Worm (Caenorhabditis elegans) whole organism, early embryonic: ENCODE results near the gene F13C5.3.

Source experiments
- aly-1 ChIP-seq: sonication (generic microtip); optimal IDR thresholded peaks from 2 replicates; lab custom pipeline; 2016; ENCODE audit warnings: missing genetic modification characterization, missing compliant biosample characterization
- ama-1 ChIP-seq: fragments of 150-350 bp; optimal IDR thresholded peaks from 2 replicates; lab custom pipeline; 2014
- ceh-13 ChIP-seq: fragments of 200-800 bp; sonication (Bioruptor generic); optimal IDR thresholded peaks from 2 replicates; lab custom pipeline; 2018; ENCODE audit warnings: mild to moderate bottlenecking, missing genetic modification characterization, missing compliant biosample characterization
- ceh-36 ChIP-seq: sonication (generic microtip); optimal IDR thresholded peaks from 2 replicates; lab custom pipeline; 2016; ENCODE audit warnings: missing genetic modification characterization, inconsistent platforms, missing compliant biosample characterization
- ets-7 ChIP-seq: sonication (generic microtip); optimal IDR thresholded peaks from 2 replicates; lab custom pipeline; 2016; ENCODE audit warnings: missing genotype, missing genetic modification characterization, missing compliant biosample characterization
- flt-1 ChIP-seq: fragments of 200-800 bp; sonication (Bioruptor generic); IDR thresholded peaks from 2 replicates; pipeline ENCODE4 v1.3.6; 2022; ENCODE audit warnings: missing genetic modification characterization, missing compliant biosample characterization
- pes-1 ChIP-seq: fragments of 200-800 bp; sonication (Bioruptor generic); IDR thresholded peaks from 2 replicates; pipeline ENCODE4 v1.3.6; 2022; ENCODE audit warnings: missing genetic modification reagents, missing genetic modification characterization, missing compliant biosample characterization
- scrt-1 ChIP-seq: fragments of 200-800 bp; sonication (Bioruptor generic); IDR thresholded peaks from 2 replicates; pipeline ENCODE4 v1.3.6; 2022; ENCODE audit warnings: missing genetic modification characterization, missing compliant biosample characterization
- sea-1 ChIP-seq: fragments of 200-800 bp; sonication (Bioruptor generic); conservative IDR thresholded peaks from 2 replicates; pipeline ENCODE4 v1.3.6; 2022; ENCODE audit warnings: missing genetic modification characterization, missing compliant biosample characterization
- tbx-37 ChIP-seq: fragments of 200-800 bp; sonication (Bioruptor generic); conservative IDR thresholded peaks from 2 replicates; pipeline ENCODE4 v1.3.6; 2022; ENCODE audit warnings: missing genetic modification reagents, missing genetic modification characterization, missing compliant biosample characterization

DNA sequence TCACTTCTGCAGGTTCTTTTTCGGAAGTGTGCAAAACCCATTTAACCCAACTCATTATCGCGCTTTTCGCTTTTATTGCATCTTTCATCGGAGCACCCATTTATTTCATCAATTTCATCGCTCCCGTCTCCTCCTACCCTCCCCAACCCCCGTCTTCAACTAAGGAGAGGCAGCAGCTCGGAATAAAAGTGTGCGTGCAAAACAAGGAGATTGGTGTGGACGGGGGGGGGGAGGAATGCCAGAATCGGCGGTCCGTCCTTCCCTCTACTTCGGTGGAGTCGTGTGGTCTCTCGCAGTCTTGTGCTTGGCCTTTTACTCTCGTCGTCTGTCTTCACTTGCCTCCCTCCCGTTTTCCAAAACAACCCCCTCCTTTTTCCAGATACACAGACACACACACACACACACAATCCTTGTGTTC is 2.0 kb upstream of the F13C5.3 start:
- TF ChIP-seq ama-1 (lab: Kevin White, UChicago), result no peak
- TF ChIP-seq flt-1 (GFP tag; lab: Robert Waterston, UW), result 0 out of 2 replicates have a peak, but pooled peaks have one; percentile 8
- TF ChIP-seq ets-7, result no peak
- no peak for TF ChIP-seq ceh-36 (tag; lab: Kevin White, UChicago)
- TF ChIP-seq sea-1 (GFP tag; lab: Robert Waterston, UW), result no peak
- no peak for TF ChIP-seq ceh-13 (GFP tag; lab: Kevin White, UChicago)
- no peak for TF ChIP-seq scrt-1 (GFP tag; lab: Robert Waterston, UW)
- TF ChIP-seq pes-1, result no peak; the same call in 1 of the 2 replicates
- peak; percentile 73 for TF ChIP-seq aly-1
- no peak for TF ChIP-seq tbx-37 (GFP tag; lab: Robert Waterston, UW)
